Fruit fly (Drosophila melanogaster) whole organism, prepupa: ENCODE results near the gene CG4582.
A peak's percentile ranks its signal among the peaks of the same experiment; 100 is the strongest.

Source experiments
- Blimp-1 ChIP-seq: fragments of 200-800 bp; sonication (Bioruptor generic); optimal IDR thresholded peaks from 3 replicates; lab custom pipeline; 2017; ENCODE audit warnings: missing biosample characterization, missing genetic modification characterization, mild to moderate bottlenecking, moderate library complexity, missing genetic modification reagents
- CG10631 ChIP-seq: fragments of 200-800 bp; sonication (Bioruptor generic); optimal IDR thresholded peaks from 2 replicates; lab custom pipeline; 2016; ENCODE audit warnings: missing biosample characterization, missing genetic modification characterization
- CG10669 ChIP-seq: fragments of 200-800 bp; sonication (Bioruptor generic); optimal IDR thresholded peaks from 3 replicates; lab custom pipeline; 2018; ENCODE audit warnings: missing biosample characterization, mild to moderate bottlenecking, missing genetic modification characterization, moderate library complexity
- CG11762 ChIP-seq: fragments of 200-800 bp; sonication (Bioruptor generic); optimal IDR thresholded peaks from 3 replicates; lab custom pipeline; 2016; ENCODE audit warnings: missing biosample characterization, missing genetic modification characterization; ENCODE audit not compliant: insufficient read depth
- CG11902 ChIP-seq: fragments of 200-800 bp; sonication (Bioruptor generic); optimal IDR thresholded peaks from 3 replicates; lab custom pipeline; 2016; ENCODE audit warnings: missing biosample characterization, missing genetic modification characterization
- CG15336 ChIP-seq: fragments of 200-800 bp; sonication (Bioruptor generic); IDR thresholded peaks from 2 replicates; pipeline ENCODE4 v1.3.6; 2022; ENCODE audit warnings: missing biosample characterization, missing genetic modification characterization
- CG1621 ChIP-seq: fragments of 200-800 bp; sonication (Bioruptor generic); optimal IDR thresholded peaks from 3 replicates; lab custom pipeline; 2018; ENCODE audit warnings: missing biosample characterization, mild to moderate bottlenecking, missing genetic modification characterization
- CG16779 ChIP-seq: fragments of 200-800 bp; sonication (Bioruptor generic); optimal IDR thresholded peaks from 3 replicates; lab custom pipeline; 2017; ENCODE audit warnings: missing biosample characterization, mild to moderate bottlenecking, missing genetic modification characterization
- CG3032 ChIP-seq: fragments of 200-800 bp; optimal IDR thresholded peaks from 2 replicates; lab custom pipeline; 2019; ENCODE audit warnings: missing biosample characterization, mild to moderate bottlenecking, missing genetic modification characterization, moderate library complexity
- CG31627 ChIP-seq: fragments of 200-800 bp; sonication (Bioruptor generic); optimal IDR thresholded peaks from 3 replicates; lab custom pipeline; 2016; ENCODE audit warnings: missing biosample characterization, missing genetic modification characterization
- CG34406 ChIP-seq: fragments of 200-800 bp; sonication (Bioruptor generic); optimal IDR thresholded peaks from 3 replicates; lab custom pipeline; 2016; ENCODE audit warnings: missing biosample characterization, missing genetic modification characterization
- CG4318 ChIP-seq: fragments of 200-800 bp; sonication (Bioruptor generic); optimal IDR thresholded peaks from 3 replicates; lab custom pipeline; 2017; ENCODE audit warnings: missing biosample characterization, mild to moderate bottlenecking, missing genetic modification characterization
- CG6163 ChIP-seq: fragments of 200-800 bp; sonication (Bioruptor generic); IDR thresholded peaks from 3 replicates; pipeline ENCODE4 v1.3.6; 2022; ENCODE audit warnings: missing biosample characterization, missing genetic modification characterization
- CG6276 ChIP-seq: fragments of 200-800 bp; sonication (Bioruptor generic); optimal IDR thresholded peaks from 2 replicates; lab custom pipeline; 2017; ENCODE audit warnings: missing biosample characterization, mild to moderate bottlenecking, missing genetic modification characterization
- CG6792 ChIP-seq: fragments of 200-800 bp; sonication (Bioruptor generic); optimal IDR thresholded peaks from 3 replicates; lab custom pipeline; 2016; ENCODE audit warnings: missing biosample characterization, missing genetic modification characterization
- CG6854 ChIP-seq: fragments of 200-800 bp; sonication (Bioruptor generic); optimal IDR thresholded peaks from 2 replicates; lab custom pipeline; 2017; ENCODE audit warnings: missing biosample characterization, mild to moderate bottlenecking, missing genetic modification characterization
- CG7368 ChIP-seq: fragments of 200-800 bp; sonication (Bioruptor generic); optimal IDR thresholded peaks from 3 replicates; lab custom pipeline; 2016; ENCODE audit warnings: missing biosample characterization, missing genetic modification characterization
- CG8119 ChIP-seq: fragments of 200-800 bp; sonication (Bioruptor generic); IDR thresholded peaks from 3 replicates; pipeline ENCODE4 v1.3.6; 2022; ENCODE audit warnings: missing biosample characterization, missing genetic modification characterization
- CG8319 ChIP-seq: fragments of 200-800 bp; sonication (Bioruptor generic); optimal IDR thresholded peaks from 3 replicates; lab custom pipeline; 2016; ENCODE audit warnings: missing biosample characterization, missing genetic modification characterization
- CG8632 ChIP-seq: fragments of 200-800 bp; sonication (Bioruptor generic); optimal IDR thresholded peaks from 3 replicates; lab custom pipeline; 2016; ENCODE audit warnings: missing biosample characterization, missing genetic modification characterization
- Eip75B ChIP-seq: fragments of 200-800 bp; sonication (Bioruptor generic); optimal IDR thresholded peaks from 3 replicates; lab custom pipeline; 2016; ENCODE audit warnings: missing biosample characterization, missing genetic modification characterization
- Eip78C ChIP-seq: fragments of 200-800 bp; sonication (Bioruptor generic); peaks from one replicate; lab custom pipeline; 2016; ENCODE audit warnings: missing biosample characterization, missing genetic modification characterization
- Eip93F ChIP-seq: fragments of 200-800 bp; sonication (Bioruptor generic); optimal IDR thresholded peaks from 2 replicates; lab custom pipeline; 2016; ENCODE audit warnings: missing biosample characterization, mild to moderate bottlenecking, missing genetic modification characterization
- Ets96B ChIP-seq: fragments of 200-800 bp; optimal IDR thresholded peaks from 2 replicates; lab custom pipeline; 2019; ENCODE audit warnings: missing biosample characterization, mild to moderate bottlenecking, missing genetic modification characterization, moderate library complexity
- Gug ChIP-seq: fragments of 200-800 bp; sonication (Bioruptor generic); IDR thresholded peaks from 2 replicates; pipeline ENCODE4 v1.3.6; 2022; ENCODE audit warnings: missing biosample characterization, missing genetic modification characterization
- Hr38 ChIP-seq: sonication (Bioruptor generic); optimal IDR thresholded peaks from 2 replicates; lab custom pipeline; 2016; ENCODE audit warnings: missing biosample characterization, missing genetic modification characterization
- Hr4 ChIP-seq: fragments of 200-800 bp; sonication (Bioruptor generic); optimal IDR thresholded peaks from 3 replicates; lab custom pipeline; 2016; ENCODE audit warnings: missing biosample characterization, missing genetic modification characterization
- Met ChIP-seq: fragments of 200-800 bp; sonication (Bioruptor generic); optimal IDR thresholded peaks from 3 replicates; lab custom pipeline; 2016; ENCODE audit warnings: missing biosample characterization, missing genetic modification characterization
- Smox ChIP-seq: fragments of 200-800 bp; sonication (Bioruptor generic); optimal IDR thresholded peaks from 3 replicates; lab custom pipeline; 2016; ENCODE audit warnings: missing biosample characterization, missing genetic modification characterization
- Sox102F ChIP-seq: fragments of 200-800 bp; sonication (Bioruptor generic); optimal IDR thresholded peaks from 2 replicates; lab custom pipeline; 2016; ENCODE audit warnings: missing biosample characterization, mild to moderate bottlenecking, missing genetic modification characterization
- Sox14 ChIP-seq: fragments of 200-800 bp; sonication (Bioruptor generic); optimal IDR thresholded peaks from 3 replicates; lab custom pipeline; 2016; ENCODE audit warnings: missing biosample characterization, missing genetic modification characterization
- Sox15 ChIP-seq: fragments of 200-800 bp; sonication (Bioruptor generic); optimal IDR thresholded peaks from 3 replicates; lab custom pipeline; 2016; ENCODE audit warnings: missing biosample characterization, missing genetic modification characterization
- achi ChIP-seq: fragments of 200-800 bp; sonication (Bioruptor generic); optimal IDR thresholded peaks from 3 replicates; lab custom pipeline; 2016; ENCODE audit warnings: missing biosample characterization, missing genetic modification characterization
- acj6 ChIP-seq: fragments of 200-800 bp; sonication (Bioruptor generic); optimal IDR thresholded peaks from 3 replicates; lab custom pipeline; 2016; ENCODE audit warnings: missing biosample characterization, missing genetic modification characterization
- cyc ChIP-seq: fragments of 200-800 bp; sonication (Bioruptor generic); optimal IDR thresholded peaks from 3 replicates; lab custom pipeline; 2016; ENCODE audit warnings: missing biosample characterization, missing genetic modification characterization
- dac ChIP-seq: fragments of 200-800 bp; sonication (Bioruptor generic); optimal IDR thresholded peaks from 2 replicates; lab custom pipeline; 2017; ENCODE audit warnings: missing biosample characterization, mild to moderate bottlenecking, missing genetic modification characterization
- dsx ChIP-seq: fragments of 200-800 bp; optimal IDR thresholded peaks from 3 replicates; lab custom pipeline; 2019; ENCODE audit warnings: missing biosample characterization, mild to moderate bottlenecking, missing genetic modification characterization, moderate library complexity; ENCODE audit not compliant: poor library complexity, severe bottlenecking
- eg ChIP-seq: fragments of 200-800 bp; sonication (Bioruptor generic); IDR thresholded peaks from 3 replicates; pipeline ENCODE4 v1.3.6; 2022; ENCODE audit warnings: missing biosample characterization, missing genetic modification characterization
- esn ChIP-seq: fragments of 200-800 bp; sonication (Bioruptor generic); optimal IDR thresholded peaks from 2 replicates; lab custom pipeline; 2016; ENCODE audit warnings: missing biosample characterization, mild to moderate bottlenecking, missing genetic modification characterization, moderate library complexity
- fd59A ChIP-seq: fragments of 200-800 bp; sonication (Bioruptor generic); optimal IDR thresholded peaks from 2 replicates; lab custom pipeline; 2017; ENCODE audit warnings: missing biosample characterization, mild to moderate bottlenecking, missing genetic modification characterization, missing genetic modification reagents
- fkh ChIP-seq: fragments of 200-800 bp; sonication (Bioruptor generic); optimal IDR thresholded peaks from 3 replicates; lab custom pipeline; 2017; ENCODE audit warnings: missing biosample characterization, mild to moderate bottlenecking, missing genetic modification characterization, moderate library complexity
- lz ChIP-seq: fragments of 200-800 bp; sonication (Bioruptor generic); optimal IDR thresholded peaks from 3 replicates; lab custom pipeline; 2016; ENCODE audit warnings: missing biosample characterization, missing genetic modification characterization
- net ChIP-seq: fragments of 200-800 bp; sonication (Bioruptor generic); optimal IDR thresholded peaks from 3 replicates; lab custom pipeline; 2016; ENCODE audit warnings: missing biosample characterization, missing genetic modification characterization
- pdm3 ChIP-seq: fragments of 200-800 bp; sonication (Bioruptor generic); optimal IDR thresholded peaks from 3 replicates; lab custom pipeline; 2016; ENCODE audit warnings: missing biosample characterization, missing genetic modification characterization
- salr ChIP-seq, 2 experiments: fragments of 200-800 bp; sonication (Bioruptor generic); optimal IDR thresholded peaks; 3 replicates each; lab custom pipeline; 2016 to 2018; ENCODE audit warnings: missing biosample characterization in 2 of 2, missing genetic modification characterization in 2 of 2, mild to moderate bottlenecking in 1 of 2
- spab ChIP-seq: fragments of 200-800 bp; sonication (Bioruptor generic); optimal IDR thresholded peaks from 2 replicates; lab custom pipeline; 2017; ENCODE audit warnings: missing biosample characterization, mild to moderate bottlenecking, missing genetic modification characterization, missing genetic modification reagents
- ss ChIP-seq, 2 experiments: fragments of 200-800 bp; sonication (Bioruptor generic); optimal IDR thresholded peaks; 2 replicates in 1 of 2; 3 replicates in 1 of 2; lab custom pipeline; 2017 to 2018; ENCODE audit warnings: mild to moderate bottlenecking in 2 of 2, missing biosample characterization in 2 of 2, missing genetic modification characterization in 2 of 2, moderate library complexity in 1 of 2
- svp ChIP-seq: fragments of 200-800 bp; sonication (Bioruptor generic); peaks from one replicate; lab custom pipeline; 2016; ENCODE audit warnings: missing biosample characterization, missing genetic modification characterization
- topi ChIP-seq: fragments of 200-800 bp; sonication (Bioruptor generic); optimal IDR thresholded peaks from 3 replicates; lab custom pipeline; 2016; ENCODE audit warnings: missing biosample characterization, missing genetic modification characterization
- vri ChIP-seq: fragments of 200-800 bp; sonication (Bioruptor generic); optimal IDR thresholded peaks from 3 replicates; lab custom pipeline; 2016; ENCODE audit warnings: missing biosample characterization, mild to moderate bottlenecking, missing genetic modification characterization

The CG4582 gene

DNA sequence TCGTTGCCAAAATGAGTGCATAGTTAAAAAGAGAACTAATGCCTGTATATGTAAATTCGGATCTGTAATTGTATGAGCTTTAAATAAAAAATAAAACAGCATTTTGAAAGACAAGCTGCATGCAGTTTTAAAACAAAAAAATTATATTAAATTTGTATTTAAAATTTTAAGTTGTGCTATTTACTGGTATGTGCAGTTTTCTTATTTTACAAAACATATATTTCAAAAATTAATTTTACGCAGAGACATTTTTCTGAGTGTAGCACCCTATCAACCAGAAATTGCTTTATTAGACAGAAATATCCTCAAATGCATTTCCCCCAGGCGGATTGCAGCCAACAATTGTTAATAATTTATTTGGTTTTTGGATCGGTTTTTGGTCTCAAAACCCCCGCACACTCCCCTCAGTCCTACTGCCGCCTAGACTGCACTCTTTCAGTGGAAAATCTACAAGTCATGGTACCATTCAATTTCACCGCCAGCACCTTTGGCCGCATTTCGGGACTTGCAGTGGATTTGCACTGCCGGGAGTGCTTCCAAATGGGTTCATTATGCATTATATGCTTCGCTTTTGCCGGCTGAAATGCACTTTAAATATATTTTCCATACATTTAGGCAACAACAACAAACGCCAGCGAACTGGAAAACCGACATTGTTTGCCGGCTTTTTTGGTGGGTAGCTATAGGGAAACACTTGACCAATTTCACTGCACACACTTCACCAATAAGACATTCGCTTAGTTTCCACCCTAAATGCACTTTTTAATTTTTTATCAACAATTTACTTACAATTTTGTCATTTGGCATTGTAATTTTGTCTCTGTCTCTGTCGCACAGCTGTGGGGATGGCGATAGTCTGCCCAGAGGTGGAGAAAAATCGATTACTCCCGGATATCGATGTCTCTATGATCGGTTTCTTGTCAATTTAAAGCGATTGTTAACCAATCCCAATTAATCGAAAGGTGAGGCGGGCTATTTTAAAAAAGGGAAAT, 41.1 kb upstream of the CG4582 start, which contains the start of gene Npl4:
Npl4 (minus strand) TSS at position 863 of the 992 bp plus-strand sequence.
- TF ChIP-seq Sox15 (GFP tag; lab: Kevin White, UChicago) (no peak), svp (GFP tag; lab: Kevin White, UChicago) (peak; percentile 65), Sox14 (GFP tag; lab: Kevin White, UChicago) (peak; percentile 8), salr (GFP tag; optimal IDR thresholded peaks at IDR 0.05; lab: Kevin White, UChicago) (peak in 1 of 2 experiments; percentile 49), net (peak; percentile 39), achi (GFP tag; lab: Kevin White, UChicago) (peak; percentile 46), CG11902 (GFP tag; lab: Kevin White, UChicago) (no peak), Met (peak; percentile 43), Ets96B (tag; lab: Kevin White, UChicago) (no peak), CG6854 (GFP tag; lab: Kevin White, UChicago) (no peak), Eip93F (no peak), CG3032 (tag; lab: Kevin White, UChicago) (peak; percentile 34), CG16779 (tag; lab: Kevin White, UChicago) (no peak), CG6163 (GFP tag; lab: Robert Waterston, UW) (no peak; the same call in 1 of the 3 replicates), vri (no peak), dsx (GFP tag; lab: Kevin White, UChicago) (peak; percentile 29), topi (no peak), Sox102F (no peak), Hr38 (GFP tag; lab: Kevin White, UChicago) (no peak), fd59A (no peak), cyc (peak; percentile 3), CG11762 (GFP tag; lab: Kevin White, UChicago) (peak; percentile 35), CG7368 (peak; percentile 9), CG15336 (GFP tag; lab: Robert Waterston, UW) (peak; percentile 67), Eip75B (GFP tag; lab: Kevin White, UChicago) (peak; percentile 11), spab (GFP tag; lab: Kevin White, UChicago) (no peak), acj6 (GFP tag; lab: Kevin White, UChicago) (peak; percentile 39), dac (no peak), CG10669 (no peak), Blimp-1 (GFP tag; lab: Kevin White, UChicago) (no peak), CG6276 (GFP tag; lab: Kevin White, UChicago) (no peak), eg (GFP tag; lab: Robert Waterston, UW) (no peak; the same call in 2 of the 3 replicates), esn (GFP tag; lab: Kevin White, UChicago) (no peak), CG8632 (no peak), Gug (GFP tag; lab: Robert Waterston, UW) (peak; percentile 31; the same call in 1 of the 2 replicates), pdm3 (no peak), CG8319 (GFP tag; lab: Kevin White, UChicago) (no peak), CG4318 (GFP tag; lab: Kevin White, UChicago) (no peak), Smox (GFP tag; lab: Kevin White, UChicago) (no peak), fkh (no peak), lz (GFP tag; lab: Kevin White, UChicago) (no peak), CG1621 (no peak), CG10631 (no peak), CG31627 (GFP tag; lab: Kevin White, UChicago) (peak; percentile 12), CG8119 (peak; percentile 67), Hr4 (no peak), ss (GFP tag; optimal IDR thresholded peaks at IDR 0.05; lab: Kevin White, UChicago) (no peak), Eip78C (GFP tag; lab: Kevin White, UChicago) (peak; percentile 46), CG6792 (GFP tag; lab: Kevin White, UChicago) (peak; percentile 27), CG34406 (GFP tag; lab: Kevin White, UChicago) (peak; percentile 45)
